Fruit fly (Drosophila melanogaster) whole organism, adult: Measurements from ENCODE around the gene CG5004.
A peak's percentile ranks its signal among the peaks of the same experiment; 100 is the strongest.

Source experiments
- CG11617 ChIP-seq: fragments of 200-800 bp; sonication (Bioruptor generic); optimal IDR thresholded peaks from 2 replicates; lab custom pipeline; 2017; ENCODE audit warnings: mild to moderate bottlenecking, missing biosample characterization, missing genetic modification reagents, missing genetic modification characterization
- CG12768 ChIP-seq: fragments of 200-800 bp; sonication (Bioruptor generic); optimal IDR thresholded peaks from 2 replicates; lab custom pipeline; 2017; ENCODE audit warnings: missing biosample characterization, missing genetic modification characterization, mild to moderate bottlenecking, moderate library complexity, missing genetic modification reagents
- CG14711 ChIP-seq: fragments of 200-800 bp; sonication (Bioruptor generic); optimal IDR thresholded peaks from 2 replicates; lab custom pipeline; 2018; ENCODE audit warnings: missing biosample characterization, mild to moderate bottlenecking, missing genetic modification characterization, moderate library complexity
- CG1620 ChIP-seq: fragments of 200-800 bp; sonication (Bioruptor generic); optimal IDR thresholded peaks from 2 replicates; lab custom pipeline; 2016; ENCODE audit warnings: missing biosample characterization, missing genetic modification characterization
- CG33017 ChIP-seq: fragments of 200-800 bp; sonication (Bioruptor generic); optimal IDR thresholded peaks from 2 replicates; lab custom pipeline; 2018; ENCODE audit warnings: missing biosample characterization, mild to moderate bottlenecking, missing genetic modification characterization, moderate library complexity
- CG5204 ChIP-seq: fragments of 200-800 bp; sonication (Bioruptor generic); optimal IDR thresholded peaks from 2 replicates; lab custom pipeline; 2016; ENCODE audit warnings: missing biosample characterization, missing genetic modification characterization
- CG7045 ChIP-seq: fragments of 200-800 bp; sonication (Bioruptor generic); optimal IDR thresholded peaks from 2 replicates; lab custom pipeline; 2017; ENCODE audit warnings: missing biosample characterization, mild to moderate bottlenecking, missing genetic modification characterization
- CG7101 ChIP-seq: fragments of 200-800 bp; sonication (Bioruptor generic); optimal IDR thresholded peaks from 2 replicates; lab custom pipeline; 2018; ENCODE audit warnings: missing biosample characterization, mild to moderate bottlenecking, missing genetic modification characterization, moderate library complexity
- Clk ChIP-seq: fragments of 200-800 bp; sonication (Bioruptor generic); optimal IDR thresholded peaks from 2 replicates; lab custom pipeline; 2017; ENCODE audit warnings: missing biosample characterization, missing genetic modification characterization
- Crg-1 ChIP-seq: fragments of 200-800 bp; sonication (Bioruptor generic); optimal IDR thresholded peaks from 2 replicates; lab custom pipeline; 2016; ENCODE audit warnings: missing biosample characterization, missing genetic modification characterization
- Hr96 ChIP-seq: fragments of 200-800 bp; sonication (Bioruptor generic); optimal IDR thresholded peaks from 2 replicates; lab custom pipeline; 2016; ENCODE audit warnings: missing biosample characterization, missing genetic modification characterization
- Mnt ChIP-seq: fragments of 200-800 bp; sonication (Bioruptor generic); optimal IDR thresholded peaks from 2 replicates; lab custom pipeline; 2016; ENCODE audit warnings: missing biosample characterization, mild to moderate bottlenecking, missing genetic modification characterization
- bab1 ChIP-seq: fragments of 200-800 bp; sonication (Bioruptor generic); optimal IDR thresholded peaks from 3 replicates; lab custom pipeline; 2019; ENCODE audit warnings: missing biosample characterization, mild to moderate bottlenecking, missing genetic modification characterization, moderate library complexity
- cic ChIP-seq: fragments of 200-800 bp; sonication (Bioruptor generic); optimal IDR thresholded peaks from 2 replicates; lab custom pipeline; 2017; ENCODE audit warnings: missing biosample characterization, mild to moderate bottlenecking, missing genetic modification characterization, moderate library complexity
- cnc ChIP-seq, 2 experiments: fragments of >200 bp; optimal IDR thresholded peaks; 2 replicates each; lab custom pipeline; 2017
- kay ChIP-seq: fragments of 200-800 bp; sonication (Bioruptor generic); peaks from one replicate; lab custom pipeline; 2016; ENCODE audit warnings: missing biosample characterization, missing genetic modification characterization, borderline replicate concordance
- ovo ChIP-seq: fragments of 200-800 bp; sonication (Bioruptor generic); optimal IDR thresholded peaks from 2 replicates; lab custom pipeline; 2016; ENCODE audit warnings: missing biosample characterization, missing genetic modification characterization
- pad ChIP-seq: fragments of 200-800 bp; sonication (Bioruptor generic); optimal IDR thresholded peaks from 3 replicates; lab custom pipeline; 2017; ENCODE audit warnings: missing biosample characterization, missing genetic modification characterization, mild to moderate bottlenecking, moderate library complexity, missing genetic modification reagents
- tj ChIP-seq: fragments of 200-800 bp; sonication (Bioruptor generic); optimal IDR thresholded peaks from 3 replicates; lab custom pipeline; 2017; ENCODE audit warnings: missing biosample characterization, mild to moderate bottlenecking, missing genetic modification characterization, moderate library complexity
- toe ChIP-seq: fragments of 200-800 bp; sonication (Bioruptor generic); optimal IDR thresholded peaks from 2 replicates; lab custom pipeline; 2016; ENCODE audit warnings: missing biosample characterization, missing genetic modification characterization

The CG5004 gene

dm6 chrX:17159819-17160218 is 52.4 kb downstream of the CG5004 start, which contains the start of gene baz:
Gene baz, plus strand, starts transcription at chrX:17160006.
- TF ChIP-seq CG12768 (no peak), tj (GFP tag; lab: Kevin White, UChicago) (no peak), toe (no peak), cic (GFP tag; lab: Kevin White, UChicago) (no peak), ovo (no peak), Mnt (GFP tag; lab: Kevin White, UChicago) (peak; percentile 19), bab1 (peak; percentile 43), cnc (optimal IDR thresholded peaks at IDR 0.05; lab: Kevin White, UChicago) (no peak), CG1620 (GFP tag; lab: Kevin White, UChicago) (no peak), CG7101 (tag; lab: Kevin White, UChicago) (peak; percentile 35), Hr96 (GFP tag; lab: Kevin White, UChicago) (no peak), Clk (GFP tag; lab: Kevin White, UChicago) (no peak), CG11617 (GFP tag; lab: Kevin White, UChicago) (no peak), CG5204 (GFP tag; lab: Kevin White, UChicago) (no peak), CG33017 (no peak), CG7045 (no peak), kay (no peak), CG14711 (no peak), Crg-1 (GFP tag; lab: Kevin White, UChicago) (no peak), pad (GFP tag; lab: Kevin White, UChicago) (no peak)

dm6 chrX:17160396-17161040 is 53.1 kb downstream of the CG5004 start:
- TF ChIP-seq CG7101 (tag; lab: Kevin White, UChicago) (no peak), CG7045 (no peak)

- TF ChIP-seq Clk (GFP tag; lab: Kevin White, UChicago) (no peak), Crg-1 (GFP tag; lab: Kevin White, UChicago) (no peak), Hr96 (GFP tag; lab: Kevin White, UChicago) (no peak), tj (GFP tag; lab: Kevin White, UChicago) (no peak), cnc (optimal IDR thresholded peaks at IDR 0.05; lab: Kevin White, UChicago) (no peak), pad (GFP tag; lab: Kevin White, UChicago) (no peak), toe (no peak), bab1 (no peak), CG12768 (no peak), CG33017 (no peak), CG14711 (no peak), CG11617 (GFP tag; lab: Kevin White, UChicago) (no peak), Mnt (GFP tag; lab: Kevin White, UChicago) (no peak), CG5204 (GFP tag; lab: Kevin White, UChicago) (no peak), CG7101 (tag; lab: Kevin White, UChicago) (no peak), CG7045 (no peak), cic (GFP tag; lab: Kevin White, UChicago) (no peak), CG1620 (GFP tag; lab: Kevin White, UChicago) (no peak), ovo (no peak)
Observed at dm6 chrX:17162446-17163013, 55.1 kb downstream of the CG5004 start.

- TF ChIP-seq tj (GFP tag; lab: Kevin White, UChicago) (no peak), CG11617 (GFP tag; lab: Kevin White, UChicago) (no peak), CG5204 (GFP tag; lab: Kevin White, UChicago) (no peak), CG12768 (no peak), toe (no peak), Crg-1 (GFP tag; lab: Kevin White, UChicago) (no peak), bab1 (no peak), Hr96 (GFP tag; lab: Kevin White, UChicago) (no peak), CG1620 (GFP tag; lab: Kevin White, UChicago) (no peak), Clk (GFP tag; lab: Kevin White, UChicago) (no peak), cnc (optimal IDR thresholded peaks at IDR 0.05; lab: Kevin White, UChicago) (no peak), CG33017 (no peak), CG7045 (no peak), ovo (no peak), Mnt (GFP tag; lab: Kevin White, UChicago) (no peak), cic (GFP tag; lab: Kevin White, UChicago) (no peak), kay (no peak), CG7101 (tag; lab: Kevin White, UChicago) (no peak)
Observed at dm6 chrX:17167304-17167703, 59.9 kb downstream of the CG5004 start.

- no peak for TF ChIP-seq Clk (GFP tag; lab: Kevin White, UChicago)
- TF ChIP-seq cnc (optimal IDR thresholded peaks at IDR 0.05; lab: Kevin White, UChicago), result no peak
- peak; percentile 24 for TF ChIP-seq CG7045
- peak; percentile 30 for TF ChIP-seq CG11617 (GFP tag; lab: Kevin White, UChicago)
- peak; percentile 28 for TF ChIP-seq bab1
- TF ChIP-seq toe, result no peak
- no peak for TF ChIP-seq CG5204 (GFP tag; lab: Kevin White, UChicago)
- TF ChIP-seq cic (GFP tag; lab: Kevin White, UChicago), result no peak
- TF ChIP-seq CG7101 (tag; lab: Kevin White, UChicago), result peak; percentile 75
- TF ChIP-seq Hr96 (GFP tag; lab: Kevin White, UChicago), result no peak
- TF ChIP-seq pad (GFP tag; lab: Kevin White, UChicago), result peak; percentile 11
- peak; percentile 32 for TF ChIP-seq ovo
- no peak for TF ChIP-seq Mnt (GFP tag; lab: Kevin White, UChicago)
- TF ChIP-seq CG12768, result peak; percentile 38
- TF ChIP-seq kay, result no peak
- TF ChIP-seq CG1620 (GFP tag; lab: Kevin White, UChicago), result no peak
- TF ChIP-seq Crg-1 (GFP tag; lab: Kevin White, UChicago), result no peak
- TF ChIP-seq CG33017, result peak; percentile 67
- TF ChIP-seq CG14711, result peak; percentile 62
- TF ChIP-seq tj (GFP tag; lab: Kevin White, UChicago), result no peak
Observed at dm6 chrX:17170484-17170944, 63.1 kb downstream of the CG5004 start.
